Worm (Caenorhabditis elegans) whole organism, young adult: ENCODE data around the gene fbxa-114.

Experiments used
- B0035.1 ChIP-seq: sonication (generic microtip); optimal IDR thresholded peaks from 2 replicates; lab custom pipeline; 2016; ENCODE audit warnings: missing genetic modification characterization, mild to moderate bottlenecking, missing compliant biosample characterization, missing genotype, missing genetic modification reagents
- B0261.1 ChIP-seq: sonication (generic microtip); optimal IDR thresholded peaks from 2 replicates; lab custom pipeline; 2016; ENCODE audit warnings: mild to moderate bottlenecking, missing genetic modification characterization, moderate library complexity, missing compliant biosample characterization
- F10E7.11 ChIP-seq: sonication (generic microtip); optimal IDR thresholded peaks from 2 replicates; lab custom pipeline; 2017; ENCODE audit warnings: mild to moderate bottlenecking, missing genetic modification characterization, moderate library complexity, missing compliant biosample characterization
- F22D6.2 ChIP-seq: sonication (generic microtip); optimal IDR thresholded peaks from 2 replicates; lab custom pipeline; 2016; ENCODE audit warnings: mild to moderate bottlenecking, missing genetic modification characterization, missing compliant biosample characterization
- F23B12.7 ChIP-seq: sonication (generic microtip); optimal IDR thresholded peaks from 2 replicates; lab custom pipeline; 2017; ENCODE audit warnings: missing genetic modification characterization, mild to moderate bottlenecking, missing compliant biosample characterization, antibody characterized with exemption, moderate library complexity; ENCODE audit not compliant: insufficient read depth
- F39B2.1 ChIP-seq: fragments of 200-800 bp; sonication (Bioruptor generic); IDR thresholded peaks from 2 replicates; pipeline ENCODE4 v1.3.6; 2022; ENCODE audit warnings: missing genetic modification reagents, missing genetic modification characterization, missing compliant biosample characterization
- T26A5.8 ChIP-seq: sonication (generic microtip); optimal IDR thresholded peaks from 2 replicates; lab custom pipeline; 2016; ENCODE audit warnings: missing genetic modification characterization, missing compliant biosample characterization
- Y56A3A.18 ChIP-seq: fragments of 200-800 bp; sonication (Bioruptor generic); IDR thresholded peaks from 2 replicates; pipeline ENCODE4 v1.3.6; 2022; ENCODE audit warnings: missing genetic modification reagents, missing genetic modification characterization, missing compliant biosample characterization
- Y67H2A.10 ChIP-seq: fragments of 200-800 bp; sonication (Bioruptor generic); conservative IDR thresholded peaks from 2 replicates; pipeline ENCODE4 v1.3.6; 2022; ENCODE audit warnings: missing genetic modification reagents, missing genetic modification characterization, missing compliant biosample characterization
- Y79H2A.3 ChIP-seq: fragments of 200-800 bp; sonication (Bioruptor generic); conservative IDR thresholded peaks from 2 replicates; pipeline ENCODE4 v1.3.6; 2022; ENCODE audit warnings: missing genetic modification reagents, missing genetic modification characterization, missing compliant biosample characterization
- akir-1 ChIP-seq: fragments of 200-800 bp; sonication (Bioruptor generic); optimal IDR thresholded peaks from 2 replicates; lab custom pipeline; 2018; ENCODE audit warnings: mild to moderate bottlenecking, missing genetic modification characterization, moderate library complexity, missing compliant biosample characterization
- ama-1 ChIP-seq, 3 experiments: fragments of 150-350 bp in 1 of 3; sonication (generic microtip) in 2 of 3; optimal IDR thresholded peaks; 2 replicates each; lab custom pipeline; 2014 to 2018; ENCODE audit warnings: missing biosample characterization in 2 of 3, missing genetic modification characterization in 2 of 3, missing genetic modification reagents in 2 of 3
- aptf-3 ChIP-seq: fragments of 200-800 bp; sonication (Bioruptor generic); IDR thresholded peaks from 2 replicates; pipeline ENCODE4 v1.3.6; 2022; ENCODE audit warnings: missing genetic modification characterization, missing compliant biosample characterization
- atf-7 ChIP-seq: sonication (generic microtip); optimal IDR thresholded peaks from 2 replicates; lab custom pipeline; 2017; ENCODE audit warnings: mild to moderate bottlenecking, missing genetic modification characterization, missing compliant biosample characterization
- cebp-2 ChIP-seq: fragments of 200-800 bp; sonication (Bioruptor generic); IDR thresholded peaks from 2 replicates; pipeline ENCODE4 v1.3.6; 2022; ENCODE audit warnings: missing genetic modification characterization, missing compliant biosample characterization
- ceh-100 ChIP-seq: fragments of 200-800 bp; sonication (Bioruptor generic); IDR thresholded peaks from 2 replicates; pipeline ENCODE4 v1.3.6; 2022; ENCODE audit warnings: missing genetic modification reagents, missing genetic modification characterization, missing compliant biosample characterization
- ceh-91 ChIP-seq: fragments of 200-800 bp; sonication (Bioruptor generic); IDR thresholded peaks from 2 replicates; pipeline ENCODE4 v1.3.6; 2022; ENCODE audit warnings: missing genetic modification reagents, missing genetic modification characterization, missing compliant biosample characterization
- dox-1 ChIP-seq: fragments of 200-800 bp; sonication (Bioruptor generic); IDR thresholded peaks from 2 replicates; pipeline ENCODE4 v1.3.6; 2022; ENCODE audit warnings: missing genetic modification reagents, missing genetic modification characterization, missing compliant biosample characterization
- dpff-1 ChIP-seq: sonication (generic microtip); optimal IDR thresholded peaks from 2 replicates; lab custom pipeline; 2017; ENCODE audit warnings: mild to moderate bottlenecking, missing genetic modification characterization, missing compliant biosample characterization
- egl-18 ChIP-seq: fragments of 200-800 bp; sonication (Bioruptor generic); IDR thresholded peaks from 2 replicates; pipeline ENCODE4 v1.3.6; 2022; ENCODE audit warnings: missing genetic modification reagents, missing genetic modification characterization, missing compliant biosample characterization
- fkh-3 ChIP-seq: sonication (generic microtip); optimal IDR thresholded peaks from 2 replicates; lab custom pipeline; 2016; ENCODE audit warnings: mild to moderate bottlenecking, missing genetic modification characterization, missing compliant biosample characterization
- gei-17 ChIP-seq: fragments of 200-800 bp; sonication (Bioruptor generic); optimal IDR thresholded peaks from 2 replicates; lab custom pipeline; 2018; ENCODE audit warnings: mild to moderate bottlenecking, missing genetic modification characterization, missing compliant biosample characterization
- him-1 ChIP-seq: sonication (generic microtip); optimal IDR thresholded peaks from 2 replicates; lab custom pipeline; 2016; ENCODE audit warnings: missing genotype, missing genetic modification reagents, missing genetic modification characterization, missing compliant biosample characterization
- hmg-1.2 ChIP-seq: fragments of 200-800 bp; sonication (Bioruptor generic); IDR thresholded peaks from 2 replicates; pipeline ENCODE4 v1.3.6; 2022; ENCODE audit warnings: missing genetic modification reagents, missing genetic modification characterization, missing compliant biosample characterization
- lag-1 ChIP-seq: fragments of 200-800 bp; sonication (Bioruptor generic); IDR thresholded peaks from 2 replicates; pipeline ENCODE4 v1.3.6; 2022; ENCODE audit warnings: missing genetic modification reagents, missing genetic modification characterization, missing compliant biosample characterization
- let-526 ChIP-seq: fragments of 200-800 bp; sonication (Bioruptor generic); IDR thresholded peaks from 2 replicates; pipeline ENCODE4 v1.3.6; 2022; ENCODE audit warnings: missing genetic modification reagents, missing genetic modification characterization, missing compliant biosample characterization
- mxl-1 ChIP-seq: sonication (generic microtip); optimal IDR thresholded peaks from 2 replicates; lab custom pipeline; 2016; ENCODE audit warnings: missing genetic modification characterization, missing compliant biosample characterization
- nhr-80 ChIP-seq: sonication (generic microtip); optimal IDR thresholded peaks from 2 replicates; lab custom pipeline; 2016; ENCODE audit warnings: missing genetic modification characterization, missing compliant biosample characterization
- rec-8 ChIP-seq, 2 experiments: sonication (generic microtip); optimal IDR thresholded peaks; 2 replicates each; lab custom pipeline; 2016; ENCODE audit warnings: mild to moderate bottlenecking in 2 of 2, missing genetic modification characterization in 2 of 2, missing genetic modification reagents in 2 of 2, missing genotype in 2 of 2, missing biosample characterization in 1 of 2, missing compliant biosample characterization in 1 of 2, moderate library complexity in 1 of 2
- repo-1 ChIP-seq: sonication (generic microtip); optimal IDR thresholded peaks from 2 replicates; lab custom pipeline; 2017; ENCODE audit warnings: mild to moderate bottlenecking, missing genetic modification characterization, missing compliant biosample characterization
- rpc-1 ChIP-seq, 2 experiments: fragments of 150-350 bp in 1 of 2; sonication (generic microtip) in 1 of 2; optimal IDR thresholded peaks; 2 replicates each; lab custom pipeline; 2014 to 2018; ENCODE audit warnings: missing biosample characterization in 1 of 2, missing genetic modification characterization in 1 of 2, missing genetic modification reagents in 1 of 2, missing genotype in 1 of 2
- sdz-38 ChIP-seq: sonication (generic microtip); optimal IDR thresholded peaks from 2 replicates; lab custom pipeline; 2016; ENCODE audit warnings: missing genotype, missing genetic modification characterization, missing compliant biosample characterization
- tbp1 ChIP-seq: fragments of 200-800 bp; sonication (Bioruptor generic); optimal IDR thresholded peaks from 2 replicates; lab custom pipeline; 2018; ENCODE audit warnings: mild to moderate bottlenecking, missing genetic modification characterization, missing compliant biosample characterization
- tlf-1 ChIP-seq: fragments of 200-800 bp; sonication (Bioruptor generic); optimal IDR thresholded peaks from 2 replicates; lab custom pipeline; 2018; ENCODE audit warnings: mild to moderate bottlenecking, missing genetic modification characterization, missing compliant biosample characterization
- unc-62 ChIP-seq: fragments of 150-350 bp; optimal IDR thresholded peaks from 2 replicates; lab custom pipeline; 2014; ENCODE audit warnings: missing biosample characterization, missing genetic modification reagents, missing genetic modification characterization
- zim-3 ChIP-seq: sonication (generic microtip); optimal IDR thresholded peaks from 2 replicates; lab custom pipeline; 2017; ENCODE audit warnings: mild to moderate bottlenecking, missing genetic modification characterization, moderate library complexity, missing compliant biosample characterization
- ztf-22 ChIP-seq: fragments of 200-800 bp; sonication (Bioruptor generic); optimal IDR thresholded peaks from 2 replicates; lab custom pipeline; 2018; ENCODE audit warnings: mild to moderate bottlenecking, missing genetic modification characterization, moderate library complexity, missing compliant biosample characterization
- ztf-3 ChIP-seq: fragments of 200-800 bp; sonication (Bioruptor generic); optimal IDR thresholded peaks from 2 replicates; lab custom pipeline; 2018; ENCODE audit warnings: mild to moderate bottlenecking, missing genetic modification characterization, missing compliant biosample characterization

Gene fbxa-114

ce11 chrV:20201316-20201715 lies at the start of gene fbxa-114:
TSS of gene fbxa-114 (plus strand) at chrV:20201616.
- TF ChIP-seq atf-7 (tag; lab: Kevin White, UChicago) (no peak), ama-1 (optimal IDR thresholded peaks at IDR 0.05; lab: Kevin White, UChicago) (no peak), ama-1 (GFP tag; optimal IDR thresholded peaks at IDR 0.05; lab: Kevin White, UChicago) (no peak), B0035.1 (tag; lab: Kevin White, UChicago) (no peak), dox-1 (GFP tag; lab: Robert Waterston, UW) (no peak), egl-18 (GFP tag; lab: Robert Waterston, UW) (no peak), ztf-22 (no peak), repo-1 (tag; lab: Kevin White, UChicago) (no peak), cebp-2 (no peak), gei-17 (no peak), fkh-3 (no peak), ceh-91 (no peak), sdz-38 (tag; lab: Kevin White, UChicago) (no peak), F39B2.1 (GFP tag; lab: Robert Waterston, UW) (no peak), unc-62 (GFP tag; lab: Kevin White, UChicago) (no peak), let-526 (GFP tag; lab: Robert Waterston, UW) (no peak), ztf-3 (GFP tag; lab: Kevin White, UChicago) (no peak)

- TF ChIP-seq akir-1 (GFP tag; lab: Kevin White, UChicago) (no peak), lag-1 (GFP tag; lab: Robert Waterston, UW) (no peak), B0261.1 (peak; percentile 39), F23B12.7 (tag; lab: Kevin White, UChicago) (no peak), rpc-1 (optimal IDR thresholded peaks at IDR 0.05; lab: Kevin White, UChicago) (peak; percentile 39), rpc-1 (tag; optimal IDR thresholded peaks at IDR 0.05; lab: Kevin White, UChicago) (peak; percentile 71), Y79H2A.3 (GFP tag; lab: Robert Waterston, UW) (no peak), sdz-38 (tag; lab: Kevin White, UChicago) (no peak), dpff-1 (tag; lab: Kevin White, UChicago) (no peak), Y56A3A.18 (GFP tag; lab: Robert Waterston, UW) (no peak), tbp1 (GFP tag; lab: Kevin White, UChicago) (peak; percentile 64)
These were observed 49.6 kb upstream of the fbxa-114 start for ce11 chrV:20151855-20152254.

ce11 chrV:20158223-20158622 lies 43.2 kb upstream of the fbxa-114 start, which contains the start of gene F19B2.6:
TSS of gene F19B2.6 (plus strand) at chrV:20158523.
- TF ChIP-seq aptf-3 (GFP tag; lab: Robert Waterston, UW) = no peak
- TF ChIP-seq let-526 (GFP tag; lab: Robert Waterston, UW) = no peak
- TF ChIP-seq rec-8 (tag; optimal IDR thresholded peaks at IDR 0.05; lab: Kevin White, UChicago) = no peak
- no peak for TF ChIP-seq ztf-22
- no peak for TF ChIP-seq Y56A3A.18 (GFP tag; lab: Robert Waterston, UW)
- no peak for TF ChIP-seq nhr-80 (tag; lab: Kevin White, UChicago)
- TF ChIP-seq F10E7.11 (tag; lab: Kevin White, UChicago) = no peak
- no peak for TF ChIP-seq mxl-1 (tag; lab: Kevin White, UChicago)
- no peak for TF ChIP-seq sdz-38 (tag; lab: Kevin White, UChicago)
- no peak for TF ChIP-seq Y67H2A.10 (GFP tag; lab: Robert Waterston, UW)
- no peak for TF ChIP-seq tlf-1 (GFP tag; lab: Kevin White, UChicago)
- no peak for TF ChIP-seq zim-3 (tag; lab: Kevin White, UChicago)
- TF ChIP-seq him-1 (tag; lab: Kevin White, UChicago) = no peak
- TF ChIP-seq hmg-1.2 (GFP tag; lab: Robert Waterston, UW) = no peak
- no peak for TF ChIP-seq F22D6.2 (tag; lab: Kevin White, UChicago)
- no peak for TF ChIP-seq repo-1 (tag; lab: Kevin White, UChicago)
- no peak for TF ChIP-seq ceh-100
- no peak for TF ChIP-seq T26A5.8
- TF ChIP-seq, all 124 proteins: peak for 0
